Worm (Caenorhabditis elegans) whole organism, dauer: ENCODE measurements around the gene cpna-2.

Source experiments
- unc-62 ChIP-seq: sonication (generic microtip); optimal IDR thresholded peaks from 2 replicates; lab custom pipeline; 2017; ENCODE audit warnings: missing biosample characterization, missing genetic modification reagents, missing genetic modification characterization

Gene cpna-2

DNA sequence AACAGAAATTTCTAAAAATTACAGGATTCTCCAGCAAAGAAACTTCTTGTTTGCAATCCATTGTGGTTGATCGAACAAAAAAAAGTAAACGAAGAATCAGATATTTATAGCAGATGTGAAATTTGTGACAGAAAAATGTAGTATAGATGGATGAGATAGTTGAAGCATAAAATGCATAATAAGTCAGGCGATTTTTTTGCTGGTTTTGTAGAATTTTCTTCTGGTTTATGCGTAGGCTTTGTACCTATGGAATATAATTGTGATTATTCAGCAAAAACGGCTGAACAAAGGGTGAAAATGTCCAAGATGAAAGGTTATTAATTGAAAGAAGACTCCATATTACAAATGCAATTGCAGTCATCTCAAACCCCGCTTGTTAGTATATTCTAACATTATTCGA lies 40.8 kb downstream of the cpna-2 start, which contains the start of gene srh-39:
Gene srh-39 (minus strand): TSS at position 101 of the 400 bp plus-strand sequence.
- TF ChIP-seq unc-62 (GFP tag; lab: Kevin White, UChicago) = no peak

DNA sequence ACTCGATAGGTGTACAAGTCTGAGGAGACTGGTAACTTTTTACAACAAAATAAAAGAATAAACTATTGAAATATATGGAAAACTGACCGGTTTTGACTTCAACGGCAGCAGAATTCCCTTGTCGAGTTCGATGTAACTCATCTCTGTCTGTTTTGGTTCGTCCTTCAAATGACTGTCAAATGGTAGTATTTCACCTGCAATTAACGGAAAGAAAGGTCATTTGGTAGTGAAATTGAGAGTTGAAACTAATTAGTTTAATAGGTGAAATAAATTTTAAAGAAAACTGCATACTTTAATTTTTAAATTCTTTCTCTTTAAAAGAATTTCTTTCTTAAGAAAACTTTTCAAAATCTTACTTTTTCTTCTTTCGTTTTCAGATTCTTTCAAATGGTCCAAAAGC lies 44.6 kb downstream of the cpna-2 start:
- TF ChIP-seq unc-62 (GFP tag; lab: Kevin White, UChicago) = no peak

DNA sequence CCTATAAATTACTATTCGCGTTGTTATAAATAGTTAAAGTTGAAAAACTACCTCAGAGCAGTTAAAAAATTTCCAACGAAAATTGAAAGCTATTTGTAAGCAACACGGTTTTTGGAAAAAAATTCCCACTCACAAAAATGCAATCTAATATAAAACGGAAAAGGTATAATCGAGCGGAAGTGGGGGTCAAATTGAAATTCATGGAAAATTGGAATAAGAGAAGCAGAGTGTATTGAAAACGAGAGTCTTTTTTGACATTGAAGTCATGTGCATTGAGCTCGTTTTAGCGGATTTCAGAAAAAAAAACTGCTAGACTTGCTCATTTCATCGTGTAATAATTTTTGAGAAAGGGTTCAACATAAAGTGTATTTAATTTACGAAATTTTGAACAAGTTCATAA lies 45.5 kb downstream of the cpna-2 start:
- TF ChIP-seq unc-62 (GFP tag; lab: Kevin White, UChicago) = no peak

DNA sequence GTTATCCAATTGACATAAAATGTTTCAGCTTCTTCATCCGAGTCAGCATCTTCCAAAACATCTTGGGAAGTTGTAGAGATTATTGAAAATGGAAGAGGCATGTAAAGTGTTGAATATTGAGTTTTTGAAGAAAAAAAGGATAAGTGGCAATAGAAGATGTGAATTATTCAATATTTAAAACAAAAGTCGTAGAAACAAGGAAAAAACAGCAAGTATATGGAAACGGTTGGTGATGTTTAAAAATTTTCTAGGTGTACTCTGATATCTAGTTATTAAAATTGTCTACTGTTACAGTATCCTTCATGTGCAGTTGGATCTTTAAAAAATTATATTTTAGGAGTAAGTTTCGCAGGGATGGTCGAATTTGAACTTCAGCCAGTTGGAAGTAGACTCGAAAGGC lies 47.2 kb downstream of the cpna-2 start, which contains the start of gene C06A8.8:
Gene C06A8.8 (minus strand): TSS at position 101 of the 400 bp plus-strand sequence.
- no peak for TF ChIP-seq unc-62 (GFP tag; lab: Kevin White, UChicago)

DNA sequence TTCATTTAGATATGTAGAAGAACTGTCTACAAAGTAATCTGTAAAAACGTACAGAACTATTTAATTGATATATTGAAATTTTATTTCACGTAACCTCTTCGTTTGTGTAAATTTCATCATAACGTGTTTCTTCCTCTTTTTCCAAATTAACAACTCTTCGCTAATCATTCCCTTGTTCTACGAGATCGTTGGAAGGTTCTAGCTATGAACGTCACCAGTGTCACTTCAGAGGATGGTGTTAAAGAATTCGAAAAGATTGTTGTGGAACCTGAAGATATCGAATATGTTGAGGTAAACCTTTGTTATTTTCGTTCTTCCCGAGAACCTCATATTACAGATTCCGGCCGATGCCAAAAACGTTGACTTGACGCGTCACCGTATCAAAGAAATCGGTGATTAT lies 47.7 kb downstream of the cpna-2 start, which contains the start of gene C06A8.6:
Gene C06A8.6 (plus strand): TSS at position 89 of the 400 bp plus-strand sequence.
- no peak for TF ChIP-seq unc-62 (GFP tag; lab: Kevin White, UChicago)

DNA sequence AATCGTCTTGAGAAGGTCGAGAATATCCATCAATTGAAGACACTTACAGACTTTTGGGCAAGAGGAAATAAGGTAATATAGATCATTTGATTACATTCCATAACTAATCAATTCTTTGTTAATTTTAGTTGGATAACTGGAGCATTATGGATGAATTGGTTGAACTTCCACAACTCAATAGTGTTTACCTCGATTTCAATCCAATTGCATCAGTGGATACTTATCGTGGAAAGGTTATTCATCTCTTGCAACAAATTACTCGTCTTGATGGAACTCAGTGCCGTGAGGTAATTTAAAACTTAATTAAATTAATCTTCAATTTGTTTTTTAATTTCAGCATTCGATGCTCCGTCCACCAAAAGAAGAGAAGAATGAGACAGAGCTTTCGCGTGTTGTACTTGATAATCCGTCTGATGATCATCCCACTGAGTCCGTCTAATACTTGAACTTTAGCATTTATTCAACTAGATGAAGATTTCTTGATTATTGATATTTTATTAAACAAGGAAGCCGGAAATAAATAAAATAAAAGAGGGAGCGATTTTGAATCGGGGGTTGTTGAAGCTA lies 48.8 kb downstream of the cpna-2 start:
- TF ChIP-seq unc-62 (GFP tag; lab: Kevin White, UChicago) = no peak

DNA sequence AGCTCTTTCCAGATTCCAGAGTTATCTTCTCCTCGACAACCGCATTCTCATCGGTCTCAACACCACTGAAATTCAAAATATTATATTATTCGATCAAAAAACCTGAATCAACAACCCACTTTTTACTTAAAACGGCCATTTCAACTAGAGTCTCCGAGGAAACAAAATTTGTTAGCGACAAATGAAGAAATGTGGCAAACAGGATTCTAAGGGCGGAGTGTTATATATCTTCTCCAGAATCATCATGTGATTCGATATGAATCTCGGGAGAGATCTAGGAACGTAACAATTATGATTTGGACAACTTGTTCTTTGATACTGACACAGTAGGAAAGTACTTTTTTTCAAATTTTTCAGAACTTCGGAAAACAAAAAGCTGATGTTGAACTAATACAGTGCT lies 51.5 kb downstream of the cpna-2 start:
- no peak for TF ChIP-seq unc-62 (GFP tag; lab: Kevin White, UChicago)

DNA sequence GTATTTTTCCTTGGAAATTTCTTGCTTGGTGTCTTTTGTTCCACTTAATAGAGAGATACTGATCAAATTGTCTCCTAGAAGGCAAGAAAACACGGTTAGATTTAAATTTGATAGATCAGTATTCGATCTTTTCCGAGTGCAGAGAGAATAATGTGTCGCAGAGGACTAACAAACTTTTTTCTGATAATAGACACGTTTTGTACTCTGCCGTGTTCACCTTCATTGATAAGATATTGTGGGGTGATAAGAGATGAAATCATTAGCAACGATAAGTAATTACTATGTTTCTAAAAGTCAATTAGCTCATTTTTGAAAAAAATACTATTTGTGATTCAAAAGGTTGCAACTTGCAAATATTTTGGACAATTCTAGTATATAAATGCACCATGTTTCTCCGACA lies 52.0 kb downstream of the cpna-2 start:
- no peak for TF ChIP-seq unc-62 (GFP tag; lab: Kevin White, UChicago)

DNA sequence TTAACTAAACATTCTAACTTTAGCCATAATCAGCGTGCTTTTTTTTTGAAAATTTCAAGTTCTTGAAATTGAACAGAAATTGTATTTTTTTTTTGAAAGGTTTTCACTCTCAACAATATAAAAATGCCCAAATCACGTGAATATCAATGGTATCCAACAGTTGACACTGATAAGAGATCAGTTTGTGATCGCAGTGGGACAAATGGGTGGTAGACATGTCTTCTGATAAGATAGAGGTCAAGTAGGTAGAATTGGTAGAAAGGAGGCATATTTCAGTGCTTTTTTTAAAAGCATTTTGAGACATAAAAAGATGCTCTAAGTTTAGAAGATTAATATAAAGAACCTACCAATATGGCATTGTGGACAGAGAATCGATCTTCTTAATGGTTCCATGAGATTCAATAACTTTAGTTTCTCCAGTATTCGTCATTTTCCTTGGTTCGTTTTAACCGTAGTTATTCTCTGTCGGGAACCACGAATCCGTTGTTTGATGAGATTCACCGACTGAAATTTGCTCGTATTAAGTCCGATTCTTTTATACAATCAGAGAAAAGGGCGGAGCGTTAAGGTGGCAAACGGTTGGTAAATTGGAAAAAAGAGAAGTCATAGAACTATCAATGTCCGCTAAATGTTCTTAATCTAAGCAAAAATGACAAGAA lies 52.7 kb downstream of the cpna-2 start, which contains the start of gene mthf-1:
Gene mthf-1 (minus strand): TSS at position 504 of the 659 bp plus-strand sequence.
- no peak for TF ChIP-seq unc-62 (GFP tag; lab: Kevin White, UChicago)

DNA sequence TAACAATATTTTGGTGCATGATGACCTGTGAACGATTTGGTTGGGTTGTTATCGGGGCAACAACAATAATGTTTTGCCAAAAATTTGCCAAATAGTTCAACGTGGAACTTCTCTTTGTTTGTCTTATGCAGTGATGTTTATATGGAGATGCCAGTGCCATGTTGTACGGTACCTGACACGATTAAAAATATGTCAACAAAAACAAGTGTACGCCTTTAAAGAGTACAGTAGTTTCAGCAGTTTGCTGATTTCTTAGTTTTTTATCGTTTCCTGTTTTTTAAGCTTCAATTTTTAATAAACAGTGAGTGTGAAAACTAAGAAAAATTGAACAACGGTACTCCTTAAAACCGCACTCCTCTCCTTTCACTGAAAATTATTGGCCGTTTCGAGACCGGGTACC lies 53.6 kb downstream of the cpna-2 start:
- no peak for TF ChIP-seq unc-62 (GFP tag; lab: Kevin White, UChicago)

DNA sequence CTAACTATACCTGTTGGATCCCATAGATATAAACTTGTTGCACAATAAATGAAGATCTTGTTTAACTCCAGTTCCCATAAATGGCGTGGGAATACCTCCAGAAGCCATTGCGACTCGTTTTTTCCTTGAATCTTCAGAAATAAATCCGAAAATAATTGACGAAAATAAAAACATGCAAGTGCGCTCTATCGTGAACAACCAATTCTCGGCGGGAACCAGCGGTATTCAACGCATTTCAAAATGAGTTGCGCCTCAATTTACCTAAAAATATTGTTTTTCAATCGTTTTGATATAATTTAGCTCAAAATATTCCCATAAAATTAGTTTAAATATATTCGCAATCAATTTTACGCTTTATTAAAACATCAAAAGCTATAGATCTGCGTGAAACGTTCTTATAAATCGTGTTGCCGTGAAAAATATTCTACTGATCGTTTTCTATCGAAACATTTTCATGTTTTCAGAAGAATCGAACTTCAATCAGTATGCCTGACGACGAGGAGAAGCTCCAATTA lies 56.5 kb downstream of the cpna-2 start, which contains the start of the genes snpc-1.1 and spdl-1:
Gene snpc-1.1 (minus strand): TSS at position 200 of the 515 bp plus-strand sequence.
Gene spdl-1 (plus strand): TSS at position 465 of the 515 bp plus-strand sequence.
- no peak for TF ChIP-seq unc-62 (GFP tag; lab: Kevin White, UChicago)

DNA sequence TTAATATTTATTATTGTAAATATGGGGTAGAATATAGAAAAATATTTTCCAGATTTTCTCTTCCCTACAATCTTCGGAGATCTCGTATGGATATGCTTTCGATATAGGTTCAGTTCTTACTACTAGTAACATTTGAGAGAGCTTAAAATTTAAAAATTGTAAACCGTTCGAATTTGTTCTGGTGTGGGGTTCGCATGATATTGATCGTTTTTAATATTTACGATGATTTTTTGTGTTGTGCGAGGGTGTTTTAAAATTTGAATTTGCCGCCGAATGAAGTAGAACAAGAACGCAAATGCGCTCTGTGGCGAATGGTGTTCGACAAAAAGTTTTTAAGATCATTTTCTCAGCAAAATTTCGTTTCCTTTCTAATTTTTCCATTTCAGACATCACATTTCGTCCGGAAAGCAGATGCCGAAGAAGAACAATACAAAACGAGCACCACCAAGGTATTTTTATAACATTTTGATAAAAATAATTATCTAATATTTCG lies 58.8 kb downstream of the cpna-2 start, which contains the start of gene skr-17:
Gene skr-17 (plus strand): TSS at position 51 of the 493 bp plus-strand sequence.
- no peak for TF ChIP-seq unc-62 (GFP tag; lab: Kevin White, UChicago)

DNA sequence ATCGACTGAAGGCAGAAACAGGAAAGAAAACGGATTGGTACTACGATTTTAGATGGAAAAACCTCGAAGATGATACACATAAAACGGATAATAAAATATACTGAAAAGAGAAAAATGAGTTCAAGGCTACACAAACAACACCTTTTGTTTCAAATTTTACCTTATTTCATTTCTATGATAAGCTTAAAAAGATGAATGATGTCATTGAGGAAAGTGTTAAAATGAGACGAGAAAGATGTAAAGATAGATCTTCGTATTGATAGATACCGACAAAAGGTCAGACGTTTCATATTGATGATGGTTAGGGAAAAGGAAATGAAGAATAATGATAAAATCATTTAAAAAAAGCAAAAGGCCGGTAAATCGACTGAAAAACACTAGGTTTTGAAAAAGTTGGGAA lies 64.9 kb downstream of the cpna-2 start:
- TF ChIP-seq unc-62 (GFP tag; lab: Kevin White, UChicago) = no peak

DNA sequence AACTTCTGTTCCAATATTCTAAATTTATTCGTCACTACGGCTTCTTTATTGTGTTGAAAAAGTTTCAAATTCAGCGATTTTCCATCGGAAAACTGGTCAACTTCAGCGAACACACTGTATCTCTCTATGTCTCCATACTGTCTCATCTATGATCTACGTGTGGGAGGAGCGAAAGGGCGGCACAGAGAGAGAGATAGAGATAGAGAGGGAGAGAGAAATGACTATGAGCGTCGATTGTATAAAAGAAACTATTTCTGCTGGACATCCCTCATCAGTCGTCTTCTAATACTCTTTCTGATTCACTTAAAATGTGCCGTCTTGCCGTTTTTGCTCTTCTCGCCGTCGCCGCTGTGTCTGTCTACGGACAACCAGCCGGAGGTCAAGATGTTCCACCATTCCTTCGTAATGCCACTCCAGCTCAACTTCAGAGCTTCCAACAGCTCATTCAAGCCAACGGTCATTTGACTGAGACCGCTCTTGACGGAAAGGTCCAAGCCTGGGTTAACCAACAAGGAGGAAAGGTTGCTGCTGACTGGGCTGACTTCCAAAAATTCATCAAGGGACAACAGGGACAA lies 65.7 kb downstream of the cpna-2 start, which contains the start of gene srlf-1:
Gene srlf-1 (plus strand): TSS at position 268 of the 575 bp plus-strand sequence.
- TF ChIP-seq unc-62 (GFP tag; lab: Kevin White, UChicago) = no peak

DNA sequence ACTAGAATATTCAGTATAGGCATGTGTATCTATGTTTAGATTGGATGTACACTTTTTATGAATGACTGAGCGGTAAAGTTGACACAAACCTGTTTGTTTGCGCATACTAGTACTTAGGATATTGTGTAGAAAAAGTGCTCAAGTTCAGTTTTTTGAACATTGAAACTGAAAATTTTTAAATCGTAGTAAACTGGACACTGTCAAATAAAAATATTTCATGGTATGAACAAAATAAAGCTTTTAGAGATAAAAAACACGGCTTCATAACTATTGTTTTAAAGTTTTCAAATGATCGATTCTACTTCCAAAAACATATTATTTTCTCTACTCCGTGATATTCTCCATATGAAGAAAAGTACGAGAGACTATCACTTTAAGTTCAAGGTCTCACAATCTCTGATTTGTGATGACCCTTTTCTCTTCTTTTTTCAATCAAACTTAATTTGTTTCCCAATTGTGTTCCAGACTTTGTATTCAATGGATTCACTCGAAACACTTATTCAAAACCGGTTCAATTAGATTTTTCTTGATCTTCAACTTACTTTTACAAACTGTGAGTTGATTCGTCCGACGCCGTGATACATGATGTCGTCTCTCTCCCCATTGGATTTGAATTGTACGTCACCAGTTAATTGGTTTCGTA lies 66.8 kb downstream of the cpna-2 start:
- TF ChIP-seq unc-62 (GFP tag; lab: Kevin White, UChicago) = no peak
